Worm (Caenorhabditis elegans) whole organism, young adult: ENCODE measurements around the gene F21D5.3.

Experiments
- B0035.1 ChIP-seq: sonication (generic microtip); optimal IDR thresholded peaks from 2 replicates; lab custom pipeline; 2016; ENCODE audit warnings: missing genetic modification characterization, mild to moderate bottlenecking, missing compliant biosample characterization, missing genotype, missing genetic modification reagents
- B0336.3 ChIP-seq: fragments of 200-800 bp; sonication (Bioruptor generic); IDR thresholded peaks from 2 replicates; pipeline ENCODE4 v1.3.6; 2022; ENCODE audit warnings: missing genetic modification characterization, missing compliant biosample characterization
- C17E4.6 ChIP-seq: fragments of 200-800 bp; sonication (Bioruptor generic); IDR thresholded peaks from 2 replicates; pipeline ENCODE4 v1.3.6; 2022; ENCODE audit warnings: missing genetic modification reagents, missing genetic modification characterization, missing compliant biosample characterization
- F10E7.11 ChIP-seq: sonication (generic microtip); optimal IDR thresholded peaks from 2 replicates; lab custom pipeline; 2017; ENCODE audit warnings: mild to moderate bottlenecking, missing genetic modification characterization, moderate library complexity, missing compliant biosample characterization
- F22D6.2 ChIP-seq: sonication (generic microtip); optimal IDR thresholded peaks from 2 replicates; lab custom pipeline; 2016; ENCODE audit warnings: mild to moderate bottlenecking, missing genetic modification characterization, missing compliant biosample characterization
- F57A8.1 ChIP-seq: fragments of 200-800 bp; sonication (Bioruptor generic); optimal IDR thresholded peaks from 2 replicates; lab custom pipeline; 2018; ENCODE audit warnings: mild to moderate bottlenecking, missing genetic modification characterization, moderate library complexity, missing compliant biosample characterization
- F57C9.4 ChIP-seq: sonication (generic microtip); optimal IDR thresholded peaks from 2 replicates; lab custom pipeline; 2017; ENCODE audit warnings: mild to moderate bottlenecking, missing genetic modification characterization, missing compliant biosample characterization
- K11D2.4 ChIP-seq: fragments of 200-800 bp; sonication (Bioruptor generic); IDR thresholded peaks from 2 replicates; pipeline ENCODE4 v1.3.6; 2022; ENCODE audit warnings: missing genetic modification reagents, missing genetic modification characterization, missing compliant biosample characterization
- T26A5.8 ChIP-seq: sonication (generic microtip); optimal IDR thresholded peaks from 2 replicates; lab custom pipeline; 2016; ENCODE audit warnings: missing genetic modification characterization, missing compliant biosample characterization
- Y79H2A.3 ChIP-seq: fragments of 200-800 bp; sonication (Bioruptor generic); conservative IDR thresholded peaks from 2 replicates; pipeline ENCODE4 v1.3.6; 2022; ENCODE audit warnings: missing genetic modification reagents, missing genetic modification characterization, missing compliant biosample characterization
- ZK185.1 ChIP-seq: sonication (generic microtip); optimal IDR thresholded peaks from 2 replicates; lab custom pipeline; 2016; ENCODE audit warnings: mild to moderate bottlenecking, missing genetic modification characterization, missing compliant biosample characterization; ENCODE audit not compliant: poor library complexity, severe bottlenecking
- ama-1 ChIP-seq, 3 experiments: fragments of 150-350 bp in 1 of 3; sonication (generic microtip) in 2 of 3; optimal IDR thresholded peaks; 2 replicates each; lab custom pipeline; 2014 to 2018; ENCODE audit warnings: missing biosample characterization in 2 of 3, missing genetic modification characterization in 2 of 3, missing genetic modification reagents in 2 of 3
- attf-6 ChIP-seq: fragments of 200-800 bp; sonication (Bioruptor generic); IDR thresholded peaks from 2 replicates; pipeline ENCODE4 v1.3.6; 2022; ENCODE audit warnings: missing genetic modification reagents, missing genetic modification characterization, missing compliant biosample characterization
- bed-2 ChIP-seq: fragments of 200-800 bp; sonication (Bioruptor generic); IDR thresholded peaks from 2 replicates; pipeline ENCODE4 v1.3.6; 2022; ENCODE audit warnings: missing genetic modification reagents, missing genetic modification characterization, missing compliant biosample characterization
- ceh-100 ChIP-seq: fragments of 200-800 bp; sonication (Bioruptor generic); IDR thresholded peaks from 2 replicates; pipeline ENCODE4 v1.3.6; 2022; ENCODE audit warnings: missing genetic modification reagents, missing genetic modification characterization, missing compliant biosample characterization
- ceh-58 ChIP-seq: fragments of 200-800 bp; sonication (Bioruptor generic); IDR thresholded peaks from 2 replicates; pipeline ENCODE4 v1.3.6; 2022; ENCODE audit warnings: missing genetic modification characterization, missing compliant biosample characterization
- ceh-91 ChIP-seq: fragments of 200-800 bp; sonication (Bioruptor generic); IDR thresholded peaks from 2 replicates; pipeline ENCODE4 v1.3.6; 2022; ENCODE audit warnings: missing genetic modification reagents, missing genetic modification characterization, missing compliant biosample characterization
- die-1 ChIP-seq: sonication (generic microtip); optimal IDR thresholded peaks from 2 replicates; lab custom pipeline; 2016; ENCODE audit warnings: missing genotype, mild to moderate bottlenecking, missing genetic modification characterization, missing compliant biosample characterization
- dox-1 ChIP-seq: fragments of 200-800 bp; sonication (Bioruptor generic); IDR thresholded peaks from 2 replicates; pipeline ENCODE4 v1.3.6; 2022; ENCODE audit warnings: missing genetic modification reagents, missing genetic modification characterization, missing compliant biosample characterization
- efl-1 ChIP-seq: fragments of 150-350 bp; optimal IDR thresholded peaks from 2 replicates; lab custom pipeline; 2014; ENCODE audit warnings: missing biosample characterization, missing genetic modification reagents, missing genetic modification characterization
- lag-1 ChIP-seq: fragments of 200-800 bp; sonication (Bioruptor generic); IDR thresholded peaks from 2 replicates; pipeline ENCODE4 v1.3.6; 2022; ENCODE audit warnings: missing genetic modification reagents, missing genetic modification characterization, missing compliant biosample characterization
- let-526 ChIP-seq: fragments of 200-800 bp; sonication (Bioruptor generic); IDR thresholded peaks from 2 replicates; pipeline ENCODE4 v1.3.6; 2022; ENCODE audit warnings: missing genetic modification reagents, missing genetic modification characterization, missing compliant biosample characterization
- let-607 ChIP-seq, 2 experiments: fragments of 200-800 bp in 1 of 2; sonication (Bioruptor generic) in 1 of 2; sonication (generic microtip) in 1 of 2; optimal IDR thresholded peaks; 2 replicates each; lab custom pipeline; 2016 to 2018; ENCODE audit warnings: mild to moderate bottlenecking in 2 of 2, missing compliant biosample characterization in 2 of 2, missing genetic modification characterization in 2 of 2, moderate library complexity in 2 of 2, missing genotype in 1 of 2
- lin-26 ChIP-seq: fragments of 200-800 bp; sonication (Bioruptor generic); IDR thresholded peaks from 2 replicates; pipeline ENCODE4 v1.3.6; 2022; ENCODE audit warnings: missing genetic modification reagents, missing genetic modification characterization, missing compliant biosample characterization
- lin-40 ChIP-seq: sonication (generic microtip); optimal IDR thresholded peaks from 2 replicates; lab custom pipeline; 2016; ENCODE audit warnings: missing genetic modification characterization, mild to moderate bottlenecking, missing compliant biosample characterization, missing genotype, missing genetic modification reagents
- lin-54 ChIP-seq: fragments of 200-800 bp; sonication (Bioruptor generic); optimal IDR thresholded peaks from 2 replicates; lab custom pipeline; 2018; ENCODE audit warnings: mild to moderate bottlenecking, missing genetic modification characterization, missing compliant biosample characterization
- mxl-1 ChIP-seq: sonication (generic microtip); optimal IDR thresholded peaks from 2 replicates; lab custom pipeline; 2016; ENCODE audit warnings: missing genetic modification characterization, missing compliant biosample characterization
- nfya-1 ChIP-seq: sonication (generic microtip); optimal IDR thresholded peaks from 2 replicates; lab custom pipeline; 2017; ENCODE audit warnings: antibody characterized with exemption, missing compliant biosample characterization, missing genetic modification characterization, borderline replicate concordance; ENCODE audit not compliant: insufficient read depth
- nhr-120 ChIP-seq: fragments of 200-800 bp; sonication (Bioruptor generic); IDR thresholded peaks from 2 replicates; pipeline ENCODE4 v1.3.6; 2022; ENCODE audit warnings: missing genetic modification characterization, missing compliant biosample characterization
- nhr-80 ChIP-seq: sonication (generic microtip); optimal IDR thresholded peaks from 2 replicates; lab custom pipeline; 2016; ENCODE audit warnings: missing genetic modification characterization, missing compliant biosample characterization
- rpc-1 ChIP-seq, 2 experiments: fragments of 150-350 bp in 1 of 2; sonication (generic microtip) in 1 of 2; optimal IDR thresholded peaks; 2 replicates each; lab custom pipeline; 2014 to 2018; ENCODE audit warnings: missing biosample characterization in 1 of 2, missing genetic modification characterization in 1 of 2, missing genetic modification reagents in 1 of 2, missing genotype in 1 of 2
- sdz-38 ChIP-seq: sonication (generic microtip); optimal IDR thresholded peaks from 2 replicates; lab custom pipeline; 2016; ENCODE audit warnings: missing genotype, missing genetic modification characterization, missing compliant biosample characterization
- snpc-1.1 ChIP-seq: sonication (generic microtip); optimal IDR thresholded peaks from 2 replicates; lab custom pipeline; 2017; ENCODE audit warnings: missing genetic modification characterization, mild to moderate bottlenecking, missing compliant biosample characterization, antibody characterized with exemption, moderate library complexity, missing genotype, missing genetic modification reagents; ENCODE audit not compliant: insufficient read depth
- snpc-1.3 ChIP-seq: sonication (generic microtip); optimal IDR thresholded peaks from 2 replicates; lab custom pipeline; 2017; ENCODE audit warnings: missing genetic modification characterization, mild to moderate bottlenecking, missing compliant biosample characterization, antibody characterized with exemption, moderate library complexity, missing genotype, missing genetic modification reagents; ENCODE audit not compliant: insufficient read depth
- tbp1 ChIP-seq: fragments of 200-800 bp; sonication (Bioruptor generic); optimal IDR thresholded peaks from 2 replicates; lab custom pipeline; 2018; ENCODE audit warnings: mild to moderate bottlenecking, missing genetic modification characterization, missing compliant biosample characterization
- zfh-2 ChIP-seq: fragments of 200-800 bp; sonication (Bioruptor generic); conservative IDR thresholded peaks from 2 replicates; pipeline ENCODE4 v1.3.6; 2022; ENCODE audit warnings: missing genetic modification reagents, missing genetic modification characterization, missing compliant biosample characterization
- ztf-18 ChIP-seq: sonication (generic microtip); optimal IDR thresholded peaks from 2 replicates; lab custom pipeline; 2016; ENCODE audit warnings: missing genotype, mild to moderate bottlenecking, missing genetic modification characterization, missing compliant biosample characterization
- ztf-25 ChIP-seq: fragments of 200-800 bp; sonication (Bioruptor generic); IDR thresholded peaks from 2 replicates; pipeline ENCODE4 v1.3.6; 2022; ENCODE audit warnings: missing genetic modification reagents, missing genetic modification characterization, missing compliant biosample characterization
- ztf-3 ChIP-seq: fragments of 200-800 bp; sonication (Bioruptor generic); optimal IDR thresholded peaks from 2 replicates; lab custom pipeline; 2018; ENCODE audit warnings: mild to moderate bottlenecking, missing genetic modification characterization, missing compliant biosample characterization

The F21D5.3 gene

ce11 chrIV:8764567-8764966 is 34.0 kb downstream of the F21D5.3 start, which contains the start of gene cdc-50.B:
Gene cdc-50.B (plus strand): TSS chrIV:8764867.
- no peak for TF ChIP-seq F10E7.11 (tag; lab: Kevin White, UChicago)
- TF ChIP-seq let-607 (tag; optimal IDR thresholded peaks at IDR 0.05; lab: Kevin White, UChicago): no peak
- TF ChIP-seq bed-2 (GFP tag; lab: Robert Waterston, UW): no peak
- TF ChIP-seq snpc-1.1 (tag; lab: Kevin White, UChicago): no peak
- no peak for TF ChIP-seq Y79H2A.3 (GFP tag; lab: Robert Waterston, UW)
- TF ChIP-seq lin-26 (GFP tag; lab: Robert Waterston, UW): no peak
- no peak for TF ChIP-seq ceh-58 (GFP tag; lab: Robert Waterston, UW)
- no peak for TF ChIP-seq F57A8.1 (GFP tag; lab: Kevin White, UChicago)
- TF ChIP-seq rpc-1 (optimal IDR thresholded peaks at IDR 0.05; lab: Kevin White, UChicago): no peak
- no peak for TF ChIP-seq rpc-1 (tag; optimal IDR thresholded peaks at IDR 0.05; lab: Kevin White, UChicago)
- no peak for TF ChIP-seq nfya-1 (tag; lab: Kevin White, UChicago)
- TF ChIP-seq, all 124 proteins: peak for 0

ce11 chrIV:8769539-8769938 is 38.9 kb downstream of the F21D5.3 start, which contains the start of gene F20C5.5:
Gene F20C5.5 (minus strand): TSS chrIV:8769639.
- no peak for TF ChIP-seq ztf-18
- no peak for TF ChIP-seq nfya-1 (tag; lab: Kevin White, UChicago)
- TF ChIP-seq B0336.3: no peak
- no peak for TF ChIP-seq bed-2 (GFP tag; lab: Robert Waterston, UW)
- no peak for TF ChIP-seq lin-40 (tag; lab: Kevin White, UChicago)

ce11 chrIV:8772800-8773256 is 42.2 kb downstream of the F21D5.3 start, which contains the start of gene F20C5.6:
Gene F20C5.6 (minus strand): TSS chrIV:8773206.
- no peak for TF ChIP-seq K11D2.4
- TF ChIP-seq B0035.1: no peak
- TF ChIP-seq ztf-25 (GFP tag; lab: Robert Waterston, UW): no peak
- no peak for TF ChIP-seq dox-1 (GFP tag; lab: Robert Waterston, UW)
- no peak for TF ChIP-seq efl-1 (GFP tag; lab: Kevin White, UChicago)
- TF ChIP-seq ztf-18: no peak
- TF ChIP-seq lag-1 (GFP tag; lab: Robert Waterston, UW): no peak
- TF ChIP-seq lin-54 (GFP tag; lab: Kevin White, UChicago): no peak
- no peak for TF ChIP-seq F22D6.2 (tag; lab: Kevin White, UChicago)
- no peak for TF ChIP-seq ztf-3
- no peak for TF ChIP-seq ceh-100
- TF ChIP-seq nhr-120: no peak
- TF ChIP-seq zfh-2 (GFP tag; lab: Robert Waterston, UW): no peak
- no peak for TF ChIP-seq mxl-1 (tag; lab: Kevin White, UChicago)

- no peak for TF ChIP-seq snpc-1.3 (tag; lab: Kevin White, UChicago)
- TF ChIP-seq nhr-80 (tag; lab: Kevin White, UChicago): no peak
Observed at ce11 chrIV:8778045-8778444, 47.4 kb downstream of the F21D5.3 start, which contains the start of gene C33D9.6. Gene C33D9.6 (minus strand): TSS chrIV:8778145.

ce11 chrIV:8782172-8782571 is 51.6 kb downstream of the F21D5.3 start:
- TF ChIP-seq sdz-38 (tag; lab: Kevin White, UChicago): no peak
- TF ChIP-seq ceh-91: no peak
- TF ChIP-seq F57C9.4: no peak
- TF ChIP-seq lag-1 (GFP tag; lab: Robert Waterston, UW): 0 out of 2 replicates have a peak, but pooled peaks have one; percentile 23
- TF ChIP-seq let-526: 0 out of 2 replicates have a peak, but pooled peaks have one; percentile 21
- no peak for TF ChIP-seq tbp1 (GFP tag; lab: Kevin White, UChicago)
- no peak for TF ChIP-seq Y79H2A.3 (GFP tag; lab: Robert Waterston, UW)
- TF ChIP-seq lin-26 (GFP tag; lab: Robert Waterston, UW): no peak
- TF ChIP-seq die-1: no peak
- TF ChIP-seq attf-6: no peak
- TF ChIP-seq nhr-80 (tag; lab: Kevin White, UChicago): peak; percentile 82
- no peak for TF ChIP-seq ama-1 (optimal IDR thresholded peaks at IDR 0.05; lab: Kevin White, UChicago)
- no peak for TF ChIP-seq ama-1 (GFP tag; optimal IDR thresholded peaks at IDR 0.05; lab: Kevin White, UChicago)
- no peak for TF ChIP-seq zfh-2 (GFP tag; lab: Robert Waterston, UW)
- no peak for TF ChIP-seq ZK185.1 (tag; lab: Kevin White, UChicago)
- peak; percentile 42 for TF ChIP-seq ztf-18
- no peak for TF ChIP-seq efl-1 (GFP tag; lab: Kevin White, UChicago)
- no peak for TF ChIP-seq T26A5.8 (tag; lab: Kevin White, UChicago)
- no peak for TF ChIP-seq C17E4.6 (GFP tag; lab: Robert Waterston, UW)
